Worm (Caenorhabditis elegans): ENCODE data around the gene C49G7.7.

- TF ChIP-seq elt-3 (tag; optimal IDR thresholded peaks at IDR 0.05) (no peak), unc-62 (GFP tag; optimal IDR thresholded peaks at IDR 0.05) (no peak), skn-1 (tag; optimal IDR thresholded peaks at IDR 0.05) (no peak), nhr-25 (tag; optimal IDR thresholded peaks at IDR 0.05) (no peak)
Measured at ce11 chrV:4056203-4056602, 21.9 kb downstream of the C49G7.7 start.
